Fruit fly (Drosophila melanogaster): Measurements from ENCODE around the gene CG6724.

dm6 chr2L:10754599-10754998 lies 15.2 kb downstream of the CG6724 start:
- TF ChIP-seq Ets98B (GFP tag; IDR thresholded peaks at IDR 0.05) (no peak), CG4496 (GFP tag; IDR thresholded peaks at IDR 0.05) (no peak)

Measured in whole organism, pupa.